Fruit fly (Drosophila melanogaster) whole organism, larva: ENCODE results near the gene Syx18.

Source experiments
- noc ChIP-seq: fragments of 200-800 bp; sonication (Bioruptor generic); optimal IDR thresholded peaks from 3 replicates; lab custom pipeline; 2019; ENCODE audit warnings: missing biosample characterization, mild to moderate bottlenecking, missing genetic modification characterization, moderate library complexity

The Syx18 gene

dm6 chr3R:24620569-24620968, 4.8 kb downstream of the Syx18 start:
- TF ChIP-seq noc: no peak

- TF ChIP-seq noc: no peak
These were observed 10.7 kb downstream of the Syx18 start for dm6 chr3R:24614707-24615022.

- no peak for TF ChIP-seq noc
These were observed 11.3 kb downstream of the Syx18 start for dm6 chr3R:24613819-24614706.

dm6 chr3R:24608316-24608715, 17.0 kb downstream of the Syx18 start:
- TF ChIP-seq noc: no peak

- TF ChIP-seq noc: no peak
These were observed 18.5 kb downstream of the Syx18 start for dm6 chr3R:24606868-24607267.

dm6 chr3R:24604165-24604564, 21.2 kb downstream of the Syx18 start:
- TF ChIP-seq noc: no peak

- TF ChIP-seq noc: no peak
These were observed 21.8 kb downstream of the Syx18 start for dm6 chr3R:24603399-24604131.

- no peak for TF ChIP-seq noc
These were observed 24.3 kb downstream of the Syx18 start for dm6 chr3R:24601069-24601468.

dm6 chr3R:24598549-24599204, 26.7 kb downstream of the Syx18 start:
- TF ChIP-seq noc: no peak

dm6 chr3R:24596881-24597280, 28.5 kb downstream of the Syx18 start:
- TF ChIP-seq noc: no peak

dm6 chr3R:24595330-24596114, 29.8 kb downstream of the Syx18 start:
- TF ChIP-seq noc: no peak

- no peak for TF ChIP-seq noc
These were observed 31.6 kb downstream of the Syx18 start for dm6 chr3R:24593733-24594132.

- TF ChIP-seq noc: no peak
These were observed 35.1 kb downstream of the Syx18 start for dm6 chr3R:24590276-24590675.

- TF ChIP-seq noc: no peak
These were observed 36.3 kb downstream of the Syx18 start for dm6 chr3R:24588829-24589638.

- TF ChIP-seq noc: peak; percentile 1
These were observed 38.9 kb downstream of the Syx18 start for dm6 chr3R:24586453-24586886.
